Fruit fly (Drosophila melanogaster): ENCODE measurements around the gene Fum3.

Fum3 gene

dm6 chr3L:11421905-11422304, 43.8 kb downstream of the Fum3 start (continued):
- TF ChIP-seq bbx (GFP tag; IDR thresholded peaks at IDR 0.05; ENCODE audit: partially characterized antibody) (no peak), Hsf (GFP tag; optimal IDR thresholded peaks at IDR 0.05) (no peak), GATAe (GFP tag; conservative IDR thresholded peaks at IDR 0.05) (no peak), kay (GFP tag; optimal IDR thresholded peaks at IDR 0.05) (no peak), CG2712 (tag; optimal IDR thresholded peaks at IDR 0.05) (no peak), pan (optimal IDR thresholded peaks at IDR 0.05) (no peak), pan (GFP tag; optimal IDR thresholded peaks at IDR 0.05 in 1 of 2, IDR thresholded peaks at IDR 0.05 in 1 of 2) (no peak), CrebB (tag; optimal IDR thresholded peaks at IDR 0.05) (peak; percentile 3), CG1603 (tag; optimal IDR thresholded peaks at IDR 0.05) (no peak), CG12071 (GFP tag; optimal IDR thresholded peaks at IDR 0.05) (no peak), MESR4 (GFP tag; optimal IDR thresholded peaks at IDR 0.05) (no peak)

DNA sequence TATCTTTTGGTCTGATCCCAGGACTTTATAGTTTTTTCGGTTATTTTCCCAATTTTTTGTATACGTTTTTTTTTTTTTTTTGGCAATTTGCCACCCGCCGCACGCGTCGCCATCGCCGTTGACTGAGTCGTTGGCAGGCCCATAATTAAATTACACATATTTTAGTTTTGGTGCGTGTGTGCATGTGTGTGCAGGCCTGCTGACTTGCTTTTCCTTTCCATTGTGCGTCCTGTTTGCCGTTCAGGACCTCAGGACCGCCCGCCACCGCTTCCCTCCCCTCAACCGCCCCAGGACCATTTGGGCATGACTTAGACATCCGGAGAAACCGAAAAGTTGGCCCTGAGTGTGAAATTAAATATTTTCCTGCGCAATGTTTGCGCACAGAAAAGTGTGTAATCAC, 44.7 kb downstream of the Fum3 start:
- TF ChIP-seq ken (GFP tag; IDR thresholded peaks at IDR 0.05) (0 out of 3 replicates have a peak, but pooled peaks have one; percentile 32), fd102C (GFP tag; optimal IDR thresholded peaks at IDR 0.05) (no peak), CG3065 (GFP tag; optimal IDR thresholded peaks at IDR 0.05) (no peak), ara (GFP tag; IDR thresholded peaks at IDR 0.05) (peak; percentile 10; the same call in 1 of the 2 replicates), CG4424 (GFP tag; optimal IDR thresholded peaks at IDR 0.05) (no peak), wek (GFP tag; optimal IDR thresholded peaks at IDR 0.05) (no peak), Dad (GFP tag; optimal IDR thresholded peaks at IDR 0.05) (no peak), CG10565 (GFP tag; optimal IDR thresholded peaks at IDR 0.05) (no peak), CG6854 (GFP tag; optimal IDR thresholded peaks at IDR 0.05) (no peak), CG6272 (GFP tag; IDR thresholded peaks at IDR 0.05) (no peak), CG8290 (GFP tag; optimal IDR thresholded peaks at IDR 0.05) (no peak), CG8290 (tag; optimal IDR thresholded peaks at IDR 0.05) (peak in 1 of 2 experiments; percentile 29), Eip74EF (GFP tag; optimal IDR thresholded peaks at IDR 0.05) (no peak), stwl (tag; optimal IDR thresholded peaks at IDR 0.05) (no peak), CG6689 (GFP tag; IDR thresholded peaks at IDR 0.05) (no peak), CG16779 (GFP tag; IDR thresholded peaks at IDR 0.05) (no peak), br (optimal IDR thresholded peaks at IDR 0.05) (no peak), CG6254 (GFP tag; optimal IDR thresholded peaks at IDR 0.05) (no peak), CG2678 (tag; optimal IDR thresholded peaks at IDR 0.05) (peak; percentile 20), dysf (GFP tag; IDR thresholded peaks at IDR 0.05) (no peak), H2.0 (GFP tag; IDR thresholded peaks at IDR 0.05) (no peak), Atf6 (GFP tag; IDR thresholded peaks at IDR 0.05) (no peak), chm (GFP tag; IDR thresholded peaks at IDR 0.05) (0 out of 2 replicates have a peak, but pooled peaks have one; percentile 9), CG13624 (GFP tag; optimal IDR thresholded peaks at IDR 0.05) (no peak), danr (GFP tag; IDR thresholded peaks at IDR 0.05) (no peak), Side (GFP tag; optimal IDR thresholded peaks at IDR 0.05) (no peak), jigr1 (GFP tag; IDR thresholded peaks at IDR 0.05) (no peak), sqz (GFP tag; optimal IDR thresholded peaks at IDR 0.05) (peak; percentile 68), CG30431 (GFP tag; optimal IDR thresholded peaks at IDR 0.05) (no peak), CG15601 (tag; optimal IDR thresholded peaks at IDR 0.05) (no peak), CG6654 (GFP tag; optimal IDR thresholded peaks at IDR 0.05) (no peak), sens (GFP tag) (peak; percentile 70), CG10274 (GFP tag; optimal IDR thresholded peaks at IDR 0.05) (no peak), CG3281 (GFP tag; optimal IDR thresholded peaks at IDR 0.05) (no peak), Meics (GFP tag; optimal IDR thresholded peaks at IDR 0.05) (peak; percentile 16), jumu (GFP tag; optimal IDR thresholded peaks at IDR 0.05) (no peak), sob (GFP tag; IDR thresholded peaks at IDR 0.05) (no peak), D19B (GFP tag; optimal IDR thresholded peaks at IDR 0.05) (no peak), nmo (GFP tag; optimal IDR thresholded peaks at IDR 0.05) (peak; percentile 13), ci (GFP tag; IDR thresholded peaks at IDR 0.05) (0 out of 3 replicates have a peak, but pooled peaks have one; percentile 37), CG11723 (GFP tag; optimal IDR thresholded peaks at IDR 0.05) (no peak)

Data from whole organism, embryonic.